Worm (Caenorhabditis elegans) whole organism, L4 larva: Measurements from ENCODE around the gene ceh-27.

Experiments used
- F44E2.7 ChIP-seq: fragments of 200-800 bp; sonication (Bioruptor generic); IDR thresholded peaks from 2 replicates; pipeline ENCODE4 v2.1.2; 2022; ENCODE audit warnings: missing genetic modification characterization, missing compliant biosample characterization
- T20F7.1 ChIP-seq: fragments of 200-800 bp; sonication (Bioruptor generic); optimal IDR thresholded peaks from 2 replicates; lab custom pipeline; 2018; ENCODE audit warnings: mild to moderate bottlenecking, missing genetic modification characterization, missing compliant biosample characterization
- Y105C5A.15 ChIP-seq: fragments of 200-800 bp; sonication (Bioruptor generic); IDR thresholded peaks from 2 replicates; pipeline ENCODE4 v1.3.6; 2022; ENCODE audit warnings: missing genetic modification characterization, missing compliant biosample characterization
- Y48G9A.11 ChIP-seq: fragments of 200-800 bp; sonication (Bioruptor generic); IDR thresholded peaks from 2 replicates; pipeline ENCODE4 v1.3.6; 2022; ENCODE audit warnings: missing genetic modification reagents, missing genetic modification characterization, missing compliant biosample characterization
- ZK337.2 ChIP-seq: fragments of 200-800 bp; sonication (Bioruptor generic); IDR thresholded peaks from 2 replicates; pipeline ENCODE4 v1.3.6; 2022; ENCODE audit warnings: missing genetic modification reagents, missing genetic modification characterization, missing compliant biosample characterization
- aha-1 ChIP-seq: fragments of 150-350 bp; peaks from one replicate; lab custom pipeline; 2014; ENCODE audit warnings: missing biosample characterization, missing genetic modification characterization
- cey-2 ChIP-seq: sonication (generic microtip); optimal IDR thresholded peaks from 3 replicates; lab custom pipeline; 2017; ENCODE audit warnings: missing genetic modification characterization, mild to moderate bottlenecking, missing compliant biosample characterization, antibody characterized with exemption, borderline replicate concordance; ENCODE audit not compliant: insufficient read depth
- daf-16 ChIP-seq, 3 experiments: sonication (generic microtip); optimal IDR thresholded peaks; 2 replicates each; lab custom pipeline; 2016 to 2017; ENCODE audit warnings: missing genetic modification characterization in 3 of 3, missing genetic modification reagents in 3 of 3, mild to moderate bottlenecking in 2 of 3, missing compliant biosample characterization in 2 of 3, missing biosample characterization in 1 of 3, moderate library complexity in 1 of 3
- duxl-1 ChIP-seq: sonication (generic microtip); optimal IDR thresholded peaks from 2 replicates; lab custom pipeline; 2016; ENCODE audit warnings: mild to moderate bottlenecking, missing genetic modification characterization, moderate library complexity, missing compliant biosample characterization; ENCODE audit not compliant: poor library complexity
- fkh-10 ChIP-seq: fragments of 150-350 bp; optimal IDR thresholded peaks from 2 replicates; lab custom pipeline; 2014; ENCODE audit warnings: missing biosample characterization, missing genetic modification reagents, missing genetic modification characterization
- fos-1 ChIP-seq: fragments of 150-350 bp; optimal IDR thresholded peaks from 2 replicates; lab custom pipeline; 2014; ENCODE audit warnings: missing biosample characterization, missing genetic modification characterization
- hif-1 ChIP-seq, 2 experiments: sonication (generic microtip); optimal IDR thresholded peaks; 2 replicates each; lab custom pipeline; 2016 to 2017; ENCODE audit warnings: missing compliant biosample characterization in 2 of 2, missing genetic modification characterization in 2 of 2, missing genetic modification reagents in 2 of 2, missing genotype in 2 of 2, mild to moderate bottlenecking in 1 of 2
- hlh-11 ChIP-seq: fragments of 200-800 bp; sonication (Bioruptor generic); optimal IDR thresholded peaks from 2 replicates; lab custom pipeline; 2018; ENCODE audit warnings: mild to moderate bottlenecking, missing genetic modification characterization, missing compliant biosample characterization
- hlh-30 ChIP-seq: sonication (generic microtip); optimal IDR thresholded peaks from 2 replicates; lab custom pipeline; 2017; ENCODE audit warnings: antibody characterized with exemption, mild to moderate bottlenecking, missing genetic modification characterization, missing compliant biosample characterization; ENCODE audit not compliant: insufficient read depth
- hmg-1.1 ChIP-seq: fragments of 200-800 bp; sonication (Bioruptor generic); IDR thresholded peaks from 2 replicates; pipeline ENCODE4 v1.3.6; 2022; ENCODE audit warnings: missing genetic modification reagents, missing genetic modification characterization, missing compliant biosample characterization
- jun-1 ChIP-seq: fragments of 150-350 bp; optimal IDR thresholded peaks from 2 replicates; lab custom pipeline; 2014; ENCODE audit warnings: missing biosample characterization, missing genetic modification reagents, missing genetic modification characterization
- lim-7 ChIP-seq: fragments of 200-800 bp; sonication (Bioruptor generic); IDR thresholded peaks from 2 replicates; pipeline ENCODE4 v1.3.6; 2022; ENCODE audit warnings: missing genetic modification characterization, missing compliant biosample characterization
- mdl-1 ChIP-seq, 2 experiments: fragments of 150-350 bp in 1 of 2; sonication (generic microtip) in 1 of 2; optimal IDR thresholded peaks; 2 replicates each; lab custom pipeline; 2014 to 2017; ENCODE audit warnings: missing biosample characterization in 2 of 2, missing genetic modification characterization in 2 of 2
- nhr-25 ChIP-seq: sonication (generic microtip); optimal IDR thresholded peaks from 2 replicates; lab custom pipeline; 2017; ENCODE audit warnings: missing genetic modification characterization, mild to moderate bottlenecking, missing compliant biosample characterization, antibody characterized with exemption, moderate library complexity, borderline replicate concordance; ENCODE audit not compliant: insufficient read depth
- nhr-28 ChIP-seq: fragments of 150-350 bp; optimal IDR thresholded peaks from 2 replicates; lab custom pipeline; 2014; ENCODE audit warnings: missing biosample characterization, missing genetic modification characterization
- nhr-42 ChIP-seq: fragments of 200-800 bp; sonication (Bioruptor generic); IDR thresholded peaks from 2 replicates; pipeline ENCODE4 v1.3.6; 2022; ENCODE audit warnings: missing genetic modification characterization, missing compliant biosample characterization
- pha-4 ChIP-seq, 2 experiments: fragments of 150-350 bp in 1 of 2; fragments of 200-800 bp in 1 of 2; sonication (Bioruptor generic) in 1 of 2; IDR thresholded peaks in 1 of 2; optimal IDR thresholded peaks in 1 of 2; 2 replicates each; pipeline versions ENCODE4 v1.3.6 to Lab custom; 2014 to 2022; ENCODE audit warnings: missing genetic modification characterization in 2 of 2, missing genetic modification reagents in 2 of 2, missing biosample characterization in 1 of 2, missing compliant biosample characterization in 1 of 2
- pqm-1 ChIP-seq: sonication (generic microtip); optimal IDR thresholded peaks from 2 replicates; lab custom pipeline; 2017; ENCODE audit warnings: missing biosample characterization, missing genetic modification characterization
- skn-1 ChIP-seq: fragments of 150-350 bp; optimal IDR thresholded peaks from 2 replicates; lab custom pipeline; 2014; ENCODE audit warnings: missing biosample characterization, missing genetic modification characterization
- snpc-1.2 ChIP-seq: fragments of 200-800 bp; sonication (Bioruptor generic); IDR thresholded peaks from 2 replicates; pipeline ENCODE4 v1.3.6; 2022; ENCODE audit warnings: missing genetic modification reagents, missing genetic modification characterization, missing compliant biosample characterization
- snpc-4 ChIP-seq: fragments of 150-350 bp; optimal IDR thresholded peaks from 2 replicates; lab custom pipeline; 2014; ENCODE audit warnings: missing biosample characterization, missing genetic modification characterization
- tag-97 ChIP-seq: fragments of 200-800 bp; sonication (Bioruptor generic); IDR thresholded peaks from 2 replicates; pipeline ENCODE4 v1.3.6; 2022; ENCODE audit warnings: missing genetic modification characterization, missing compliant biosample characterization
- tra-1 ChIP-seq: fragments of 200-800 bp; sonication (Bioruptor generic); IDR thresholded peaks from 2 replicates; pipeline ENCODE4 v1.3.6; 2022; ENCODE audit warnings: missing genetic modification reagents, missing genetic modification characterization, missing compliant biosample characterization
- unc-39 ChIP-seq: sonication (generic microtip); optimal IDR thresholded peaks from 2 replicates; lab custom pipeline; 2017; ENCODE audit warnings: missing biosample characterization, missing genetic modification characterization
- unc-62 ChIP-seq, 3 experiments: fragments of 150-350 bp in 1 of 3; sonication (generic microtip); optimal IDR thresholded peaks in 2 of 3; peaks in 1 of 3; 1 replicate in 1 of 3; 2 replicates in 2 of 3; lab custom pipeline; 2014 to 2017; ENCODE audit warnings: missing biosample characterization in 3 of 3, missing genetic modification characterization in 3 of 3, missing genetic modification reagents in 3 of 3, missing genotype in 1 of 3
- zfp-3 ChIP-seq: fragments of 200-800 bp; sonication (Bioruptor generic); conservative IDR thresholded peaks from 2 replicates; pipeline ENCODE4 v1.3.6; 2022; ENCODE audit warnings: missing genetic modification reagents, missing genetic modification characterization, missing compliant biosample characterization
- ztf-11 ChIP-seq: fragments of 150-350 bp; optimal IDR thresholded peaks from 2 replicates; lab custom pipeline; 2014; ENCODE audit warnings: missing biosample characterization, missing genetic modification characterization
- ztf-7 ChIP-seq: fragments of 150-350 bp; optimal IDR thresholded peaks from 2 replicates; lab custom pipeline; 2014; ENCODE audit warnings: missing biosample characterization, missing genetic modification characterization

Gene ceh-27

ce11 chrV:11677494-11677893 lies 12.6 kb upstream of the ceh-27 start:
- TF ChIP-seq mdl-1 (tag; optimal IDR thresholded peaks at IDR 0.05; lab: Kevin White, UChicago) (no peak), hmg-1.1 (GFP tag; lab: Robert Waterston, UW) (0 out of 2 replicates have a peak, but pooled peaks have one; percentile 10), unc-62 (GFP tag; optimal IDR thresholded peaks at IDR 0.05 in 1 of 2; lab: Kevin White, UChicago) (peak in 1 of 2 experiments; percentile 61), unc-62 (tag; optimal IDR thresholded peaks at IDR 0.05; lab: Kevin White, UChicago) (no peak), ztf-7 (tag; lab: Kevin White, UChicago) (no peak), tag-97 (GFP tag; lab: Robert Waterston, UW) (no peak), ZK337.2 (GFP tag; lab: Robert Waterston, UW) (no peak), unc-39 (no peak), lim-7 (no peak), nhr-28 (tag; lab: Kevin White, UChicago) (peak; percentile 10), aha-1 (tag; lab: Kevin White, UChicago) (peak; percentile 91)

ce11 chrV:11677030-11677429 lies 12.1 kb upstream of the ceh-27 start:
- TF ChIP-seq F44E2.7 (GFP tag; lab: Robert Waterston, UW) (no peak), lim-7 (no peak), Y48G9A.11 (GFP tag; lab: Robert Waterston, UW) (no peak), fos-1 (no peak), hif-1 (tag; optimal IDR thresholded peaks at IDR 0.05; lab: Kevin White, UChicago) (no peak), daf-16 (GFP tag; optimal IDR thresholded peaks at IDR 0.05; lab: Kevin White, UChicago) (no peak), daf-16 (tag; optimal IDR thresholded peaks at IDR 0.05; lab: Kevin White, UChicago) (no peak), nhr-42 (GFP tag; lab: Robert Waterston, UW) (no peak), fkh-10 (GFP tag; lab: Kevin White, UChicago) (no peak), nhr-25 (tag; lab: Kevin White, UChicago) (no peak)

ce11 chrV:11676498-11676897 lies 11.6 kb upstream of the ceh-27 start:
- TF ChIP-seq hlh-30 (peak; percentile 39), mdl-1 (tag; optimal IDR thresholded peaks at IDR 0.05; lab: Kevin White, UChicago) (no peak), hmg-1.1 (GFP tag; lab: Robert Waterston, UW) (no peak), hlh-11 (tag; lab: Kevin White, UChicago) (peak; percentile 5), daf-16 (GFP tag; optimal IDR thresholded peaks at IDR 0.05; lab: Kevin White, UChicago) (no peak), daf-16 (tag; optimal IDR thresholded peaks at IDR 0.05; lab: Kevin White, UChicago) (no peak), nhr-28 (tag; lab: Kevin White, UChicago) (peak; percentile 25), cey-2 (peak; percentile 38), lim-7 (no peak), aha-1 (tag; lab: Kevin White, UChicago) (no peak), tra-1 (GFP tag; lab: Robert Waterston, UW) (peak; percentile 49; the same call in 1 of the 2 replicates), pha-4 (GFP tag; IDR thresholded peaks at IDR 0.05; lab: Robert Waterston, UW) (no peak), pha-4 (tag; optimal IDR thresholded peaks at IDR 0.05; lab: Kevin White, UChicago) (no peak)
- TF ChIP-seq, all 104 proteins: peak for 5

ce11 chrV:11675638-11676037 lies 10.7 kb upstream of the ceh-27 start, which contains the start of gene ape-1:
TSS of gene ape-1 (plus strand) at chrV:11675938.
- TF ChIP-seq zfp-3 (GFP tag; lab: Robert Waterston, UW) (no peak), nhr-28 (tag; lab: Kevin White, UChicago) (no peak), pqm-1 (tag; lab: Kevin White, UChicago) (no peak), ztf-11 (tag; lab: Kevin White, UChicago) (no peak), aha-1 (tag; lab: Kevin White, UChicago) (no peak), snpc-4 (tag; lab: Kevin White, UChicago) (no peak), T20F7.1 (GFP tag; lab: Kevin White, UChicago) (no peak), skn-1 (tag; lab: Kevin White, UChicago) (no peak), Y105C5A.15 (GFP tag; lab: Robert Waterston, UW) (no peak), jun-1 (tag; lab: Kevin White, UChicago) (no peak), snpc-1.2 (no peak), duxl-1 (tag; lab: Kevin White, UChicago) (no peak)
